Fruit fly (Drosophila melanogaster) whole organism, pupa: Measurements from ENCODE around the gene CG42521.

Experiments
- CG10348 ChIP-seq: fragments of 200-800 bp; sonication (Bioruptor generic); IDR thresholded peaks from 2 replicates; pipeline ENCODE4 v1.3.6; 2022; ENCODE audit warnings: missing biosample characterization, missing genetic modification characterization
- CG12605 ChIP-seq: fragments of 200-800 bp; sonication (Bioruptor generic); IDR thresholded peaks from 2 replicates; pipeline ENCODE4 v1.3.6; 2022; ENCODE audit warnings: missing biosample characterization, missing genetic modification characterization
- CG13204 ChIP-seq: fragments of 200-800 bp; sonication (Bioruptor generic); optimal IDR thresholded peaks from 2 replicates; lab custom pipeline; 2018; ENCODE audit warnings: missing biosample characterization, mild to moderate bottlenecking, missing genetic modification characterization, moderate library complexity
- CG14655 ChIP-seq: fragments of 200-800 bp; sonication (Bioruptor generic); optimal IDR thresholded peaks from 3 replicates; lab custom pipeline; 2017; ENCODE audit warnings: mild to moderate bottlenecking, missing biosample characterization, missing genetic modification reagents, missing genetic modification characterization
- CG15710 ChIP-seq: fragments of 200-800 bp; sonication (Bioruptor generic); optimal IDR thresholded peaks from 2 replicates; lab custom pipeline; 2018; ENCODE audit warnings: missing biosample characterization, mild to moderate bottlenecking, missing genetic modification characterization, moderate library complexity
- CG17806 ChIP-seq: fragments of 200-800 bp; sonication (Bioruptor generic); optimal IDR thresholded peaks from 2 replicates; lab custom pipeline; 2018; ENCODE audit warnings: missing biosample characterization, mild to moderate bottlenecking, missing genetic modification characterization, moderate library complexity
- CG32121 ChIP-seq: fragments of 200-800 bp; sonication (Bioruptor generic); IDR thresholded peaks from 2 replicates; pipeline ENCODE4 v1.3.6; 2022; ENCODE audit warnings: missing biosample characterization, missing genetic modification characterization
- CG34367 ChIP-seq: fragments of 200-800 bp; sonication (Bioruptor generic); optimal IDR thresholded peaks from 2 replicates; lab custom pipeline; 2018; ENCODE audit warnings: missing biosample characterization, mild to moderate bottlenecking, missing genetic modification characterization
- CG4496 ChIP-seq: fragments of 200-800 bp; sonication (Bioruptor generic); IDR thresholded peaks from 3 replicates; pipeline ENCODE4 v1.3.6; 2022; ENCODE audit warnings: missing biosample characterization, missing genetic modification characterization
- CG8159 ChIP-seq: fragments of 200-800 bp; sonication (Bioruptor generic); optimal IDR thresholded peaks from 3 replicates; lab custom pipeline; 2018; ENCODE audit warnings: missing biosample characterization, mild to moderate bottlenecking, missing genetic modification characterization, moderate library complexity
- CG8301 ChIP-seq: fragments of 200-800 bp; sonication (Bioruptor generic); optimal IDR thresholded peaks from 2 replicates; lab custom pipeline; 2018; ENCODE audit warnings: missing biosample characterization, mild to moderate bottlenecking, missing genetic modification characterization
- CG9948 ChIP-seq: fragments of 200-800 bp; sonication (Bioruptor generic); optimal IDR thresholded peaks from 2 replicates; lab custom pipeline; 2018; ENCODE audit warnings: missing biosample characterization, mild to moderate bottlenecking, missing genetic modification characterization, moderate library complexity
- D1 ChIP-seq: fragments of 200-800 bp; sonication (Bioruptor generic); optimal IDR thresholded peaks from 2 replicates; lab custom pipeline; 2018; ENCODE audit warnings: missing biosample characterization, mild to moderate bottlenecking, missing genetic modification characterization, moderate library complexity
- EcR ChIP-seq: fragments of 200-800 bp; sonication (Bioruptor generic); optimal IDR thresholded peaks from 3 replicates; lab custom pipeline; 2019; ENCODE audit warnings: missing biosample characterization, missing genetic modification characterization, mild to moderate bottlenecking, moderate library complexity, missing genetic modification reagents
- Ets98B ChIP-seq: fragments of 200-800 bp; sonication (Bioruptor generic); IDR thresholded peaks from 2 replicates; pipeline ENCODE4 v1.3.6; 2022; ENCODE audit warnings: missing biosample characterization, missing genetic modification characterization
- Pif1A ChIP-seq: fragments of 200-800 bp; sonication (Bioruptor generic); optimal IDR thresholded peaks from 3 replicates; lab custom pipeline; 2016; ENCODE audit warnings: missing biosample characterization, missing genetic modification characterization
- Pif1B ChIP-seq: fragments of 200-800 bp; sonication (Bioruptor generic); optimal IDR thresholded peaks from 3 replicates; lab custom pipeline; 2016; ENCODE audit warnings: missing biosample characterization, missing genetic modification characterization
- Snoo ChIP-seq: fragments of 200-800 bp; sonication (Bioruptor generic); optimal IDR thresholded peaks from 3 replicates; lab custom pipeline; 2017; ENCODE audit warnings: missing biosample characterization, mild to moderate bottlenecking, missing genetic modification characterization, inconsistent platforms
- fd96Ca ChIP-seq: fragments of 200-800 bp; sonication (Bioruptor generic); IDR thresholded peaks from 3 replicates; pipeline ENCODE4 v1.3.6; 2022; ENCODE audit warnings: missing biosample characterization, missing genetic modification characterization
- gl ChIP-seq: fragments of 200-800 bp; sonication (Bioruptor generic); optimal IDR thresholded peaks from 2 replicates; lab custom pipeline; 2018; ENCODE audit warnings: missing biosample characterization, mild to moderate bottlenecking, missing genetic modification characterization
- rn ChIP-seq: fragments of 200-800 bp; sonication (Bioruptor generic); IDR thresholded peaks from 2 replicates; pipeline ENCODE4 v1.3.6; 2022; ENCODE audit warnings: missing biosample characterization, missing genetic modification characterization

The CG42521 gene

DNA sequence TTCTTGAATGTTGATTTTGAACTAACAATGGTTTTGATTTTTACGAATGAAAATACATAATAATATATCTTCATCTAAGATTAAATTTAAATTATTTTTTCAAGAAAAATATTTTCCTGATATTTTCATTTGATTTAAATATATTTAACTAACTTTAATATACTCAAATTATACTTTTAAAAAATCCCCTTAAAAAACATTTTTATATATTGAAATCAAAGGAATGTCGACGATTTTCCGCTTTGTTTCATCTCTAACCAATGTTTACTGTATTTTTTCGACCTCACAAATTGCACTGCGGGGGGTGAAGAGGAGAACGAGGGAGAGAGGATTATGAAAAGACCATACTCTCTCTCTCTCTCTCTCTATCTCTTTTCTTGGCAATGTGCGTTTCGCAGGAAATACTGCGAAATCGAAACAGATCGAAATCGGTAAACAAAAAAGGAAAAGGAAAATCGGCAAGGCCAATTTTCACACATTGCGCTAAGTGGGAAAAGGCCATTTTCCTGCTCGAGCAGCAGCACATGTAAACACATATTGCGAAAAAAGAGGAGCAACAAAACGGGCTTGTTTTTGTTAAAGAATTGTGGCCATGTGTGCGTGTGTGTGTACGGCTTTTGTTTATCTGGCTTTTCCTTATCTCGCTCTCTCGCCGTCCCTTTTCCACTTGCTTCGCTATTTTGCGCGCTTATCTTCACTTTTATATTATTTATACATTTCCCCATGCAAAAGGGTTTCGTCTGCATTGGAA is 36.8 kb upstream of the CG42521 start:
- TF ChIP-seq CG8159 (tag; lab: Kevin White, UChicago) = peak; percentile 10
- peak; percentile 12 for TF ChIP-seq CG34367 (tag; lab: Kevin White, UChicago)
- no peak for TF ChIP-seq CG14655 (GFP tag; lab: Kevin White, UChicago)

DNA sequence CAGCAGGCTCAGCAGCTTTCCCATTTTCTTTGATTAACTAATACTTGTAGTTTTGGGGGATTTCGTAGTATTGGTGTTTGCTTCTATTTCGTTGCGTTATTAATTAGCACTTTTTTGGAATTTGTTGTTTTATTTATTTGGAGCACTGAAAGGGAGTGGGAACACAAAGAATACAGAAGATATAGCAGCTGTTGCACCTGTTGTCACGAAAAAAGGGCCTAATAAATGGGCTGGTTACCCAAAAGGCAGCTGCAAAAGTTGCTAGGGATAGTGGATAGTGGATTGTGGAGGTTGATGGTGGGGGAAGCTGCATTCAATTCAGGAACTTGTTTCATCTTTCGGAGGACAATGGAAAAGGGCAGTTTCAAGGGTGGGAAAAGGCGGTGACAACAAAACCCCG is 36.1 kb upstream of the CG42521 start:
- TF ChIP-seq CG13204 (GFP tag; lab: Kevin White, UChicago) (no peak), fd96Ca (GFP tag; lab: Robert Waterston, UW) (no peak), Pif1B (no peak), CG12605 (GFP tag; lab: Robert Waterston, UW) (no peak), EcR (GFP tag; lab: Kevin White, UChicago) (no peak), CG4496 (GFP tag; lab: Robert Waterston, UW) (no peak), CG10348 (no peak)

DNA sequence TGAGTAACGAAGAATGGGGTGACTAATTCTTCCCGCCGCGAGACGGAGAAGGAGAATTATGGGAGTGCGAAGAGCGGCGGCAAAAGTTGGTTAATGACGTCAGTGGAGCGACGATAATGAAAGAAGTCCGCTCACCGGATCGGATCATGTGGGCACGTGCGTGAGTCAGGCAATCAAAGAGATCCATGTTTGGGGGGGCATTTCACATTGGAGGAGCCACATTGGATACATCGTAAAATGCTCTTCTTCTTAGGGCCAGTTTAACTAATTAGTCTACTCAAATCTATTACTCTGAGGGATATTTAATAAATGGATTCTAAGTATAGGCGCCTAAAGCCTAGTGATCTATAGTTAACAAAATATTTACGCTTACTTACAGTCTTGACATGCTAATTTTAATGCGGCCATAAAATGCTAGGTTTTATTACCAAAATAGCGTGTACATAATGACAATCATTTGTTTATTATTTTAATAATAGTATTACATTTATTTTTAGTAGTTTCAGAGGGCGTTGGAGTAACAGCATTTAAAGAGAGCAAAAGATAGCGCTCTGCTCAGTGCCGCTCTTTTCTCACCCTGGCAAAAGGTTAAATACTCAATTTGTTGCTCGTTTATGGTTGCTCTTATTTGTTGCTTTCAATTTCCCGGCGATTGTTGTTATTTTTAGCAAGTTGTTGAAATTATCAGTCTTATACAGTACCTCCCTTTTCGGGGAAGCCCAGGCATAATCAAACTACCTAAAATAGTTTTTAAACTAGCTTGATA is 35.2 kb upstream of the CG42521 start:
- TF ChIP-seq gl (tag; lab: Kevin White, UChicago) = no peak
- no peak for TF ChIP-seq CG9948 (tag; lab: Kevin White, UChicago)
- TF ChIP-seq Ets98B = no peak
- no peak for TF ChIP-seq fd96Ca (GFP tag; lab: Robert Waterston, UW)
- no peak for TF ChIP-seq EcR (GFP tag; lab: Kevin White, UChicago)
- no peak for TF ChIP-seq CG13204 (GFP tag; lab: Kevin White, UChicago)
- no peak for TF ChIP-seq CG4496 (GFP tag; lab: Robert Waterston, UW)
- TF ChIP-seq D1 (tag; lab: Kevin White, UChicago) = no peak
- no peak for TF ChIP-seq CG15710 (tag; lab: Kevin White, UChicago)
- TF ChIP-seq CG12605 (GFP tag; lab: Robert Waterston, UW) = no peak
- TF ChIP-seq CG34367 (tag; lab: Kevin White, UChicago) = no peak
- no peak for TF ChIP-seq Pif1B
- no peak for TF ChIP-seq CG8301 (tag; lab: Kevin White, UChicago)
- no peak for TF ChIP-seq CG10348
- TF ChIP-seq rn (GFP tag; lab: Robert Waterston, UW) = no peak

DNA sequence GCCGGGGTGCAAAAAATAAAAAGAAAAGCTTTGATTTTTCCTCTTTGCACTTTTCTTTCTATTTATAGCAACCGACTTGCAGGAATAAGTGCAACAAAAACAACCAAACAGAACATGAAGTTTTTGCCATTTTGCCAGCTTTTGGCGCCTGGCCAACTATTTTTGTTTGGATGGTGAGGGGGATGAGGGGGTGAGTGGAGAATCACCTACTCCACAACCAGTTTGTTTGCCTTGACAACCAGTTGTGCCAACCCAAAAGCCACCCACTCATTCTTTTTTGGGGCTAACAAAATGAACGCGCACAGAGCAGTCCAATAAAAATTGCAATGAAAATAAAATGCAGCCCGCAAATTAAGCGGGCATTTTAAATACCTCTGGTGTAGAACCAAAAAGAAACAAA is 33.9 kb upstream of the CG42521 start:
- TF ChIP-seq CG32121 (GFP tag; lab: Robert Waterston, UW) = peak; percentile 39; the same call in 1 of the 2 replicates
- TF ChIP-seq gl (tag; lab: Kevin White, UChicago) = no peak
- peak; percentile 16; the same call in 1 of the 2 replicates for TF ChIP-seq CG12605 (GFP tag; lab: Robert Waterston, UW)
- peak; percentile 5; the same call in 1 of the 2 replicates for TF ChIP-seq Ets98B
- 0 out of 3 replicates have a peak, but pooled peaks have one; percentile 7 for TF ChIP-seq CG4496 (GFP tag; lab: Robert Waterston, UW)
- TF ChIP-seq, all 21 proteins: peak for 4

DNA sequence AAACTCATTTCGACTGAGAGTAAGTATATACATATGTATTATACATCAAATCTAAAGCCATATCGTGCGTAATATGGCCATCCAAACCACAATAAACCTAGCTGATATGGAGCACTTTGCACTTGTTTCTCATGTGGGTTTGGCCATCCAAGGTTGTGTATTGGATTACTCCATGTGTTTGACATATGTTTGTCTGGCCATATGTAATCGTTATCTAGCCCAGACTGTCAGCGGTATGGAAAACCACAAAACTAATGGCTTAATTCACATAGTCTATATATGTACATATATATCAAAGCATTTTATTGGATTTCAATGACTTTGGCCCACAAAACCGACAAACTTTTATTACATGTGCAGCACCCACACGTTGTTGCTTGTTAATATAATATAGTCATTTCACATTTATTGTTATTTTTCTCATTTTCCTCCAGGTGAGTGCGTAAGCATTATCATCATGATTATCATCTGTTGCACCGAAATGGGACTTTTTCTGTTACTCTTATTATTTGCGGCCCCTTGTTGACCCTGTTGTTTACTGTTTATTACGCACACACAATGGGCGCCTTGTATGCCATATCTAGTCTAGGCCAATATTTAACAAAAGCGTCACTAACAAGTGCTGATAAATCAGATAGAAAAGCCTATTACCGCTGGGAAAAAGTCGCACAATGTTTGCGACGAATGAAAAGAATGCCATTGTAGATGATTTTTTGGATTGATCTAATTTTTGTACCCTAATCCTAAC is 33.2 kb upstream of the CG42521 start:
- TF ChIP-seq CG10348 (no peak), CG34367 (tag; lab: Kevin White, UChicago) (peak; percentile 43), CG17806 (tag; lab: Kevin White, UChicago) (peak; percentile 16), EcR (GFP tag; lab: Kevin White, UChicago) (no peak), Pif1B (peak; percentile 71), rn (GFP tag; lab: Robert Waterston, UW) (no peak), CG4496 (GFP tag; lab: Robert Waterston, UW) (peak; percentile 48; the same call in 1 of the 3 replicates), CG8159 (tag; lab: Kevin White, UChicago) (peak; percentile 22), CG12605 (GFP tag; lab: Robert Waterston, UW) (no peak), CG15710 (tag; lab: Kevin White, UChicago) (peak; percentile 26), CG14655 (GFP tag; lab: Kevin White, UChicago) (peak; percentile 44), Pif1A (GFP tag; lab: Kevin White, UChicago) (peak; percentile 71), fd96Ca (GFP tag; lab: Robert Waterston, UW) (0 out of 3 replicates have a peak, but pooled peaks have one; percentile 40), CG13204 (GFP tag; lab: Kevin White, UChicago) (peak; percentile 20), gl (tag; lab: Kevin White, UChicago) (peak; percentile 71), CG8301 (tag; lab: Kevin White, UChicago) (no peak), Ets98B (peak; percentile 50), CG9948 (tag; lab: Kevin White, UChicago) (no peak), D1 (tag; lab: Kevin White, UChicago) (no peak), Snoo (tag; lab: Kevin White, UChicago) (peak; percentile 36), CG32121 (GFP tag; lab: Robert Waterston, UW) (peak; percentile 15; the same call in 1 of the 2 replicates)
- TF ChIP-seq, all 21 proteins: peak for 14
